Fruit fly (Drosophila melanogaster) whole organism, prepupa: ENCODE measurements around the gene Snmp1.

ENCODE experiments used
- Blimp-1 ChIP-seq: fragments of 200-800 bp; sonication (Bioruptor generic); optimal IDR thresholded peaks from 3 replicates; lab custom pipeline; 2017; ENCODE audit warnings: missing biosample characterization, missing genetic modification characterization, mild to moderate bottlenecking, moderate library complexity, missing genetic modification reagents
- CG10631 ChIP-seq: fragments of 200-800 bp; sonication (Bioruptor generic); optimal IDR thresholded peaks from 2 replicates; lab custom pipeline; 2016; ENCODE audit warnings: missing biosample characterization, missing genetic modification characterization
- CG11294 ChIP-seq: fragments of 200-800 bp; sonication (Bioruptor generic); IDR thresholded peaks from 2 replicates; pipeline ENCODE4 v1.3.6; 2022; ENCODE audit warnings: missing biosample characterization, missing genetic modification characterization
- CG11762 ChIP-seq: fragments of 200-800 bp; sonication (Bioruptor generic); optimal IDR thresholded peaks from 3 replicates; lab custom pipeline; 2016; ENCODE audit warnings: missing biosample characterization, missing genetic modification characterization; ENCODE audit not compliant: insufficient read depth
- CG11902 ChIP-seq: fragments of 200-800 bp; sonication (Bioruptor generic); optimal IDR thresholded peaks from 3 replicates; lab custom pipeline; 2016; ENCODE audit warnings: missing biosample characterization, missing genetic modification characterization
- CG15336 ChIP-seq: fragments of 200-800 bp; sonication (Bioruptor generic); IDR thresholded peaks from 2 replicates; pipeline ENCODE4 v1.3.6; 2022; ENCODE audit warnings: missing biosample characterization, missing genetic modification characterization
- CG16779 ChIP-seq: fragments of 200-800 bp; sonication (Bioruptor generic); optimal IDR thresholded peaks from 3 replicates; lab custom pipeline; 2017; ENCODE audit warnings: missing biosample characterization, mild to moderate bottlenecking, missing genetic modification characterization
- CG3032 ChIP-seq: fragments of 200-800 bp; optimal IDR thresholded peaks from 2 replicates; lab custom pipeline; 2019; ENCODE audit warnings: missing biosample characterization, mild to moderate bottlenecking, missing genetic modification characterization, moderate library complexity
- CG31627 ChIP-seq: fragments of 200-800 bp; sonication (Bioruptor generic); optimal IDR thresholded peaks from 3 replicates; lab custom pipeline; 2016; ENCODE audit warnings: missing biosample characterization, missing genetic modification characterization
- CG34406 ChIP-seq: fragments of 200-800 bp; sonication (Bioruptor generic); optimal IDR thresholded peaks from 3 replicates; lab custom pipeline; 2016; ENCODE audit warnings: missing biosample characterization, missing genetic modification characterization
- CG4318 ChIP-seq: fragments of 200-800 bp; sonication (Bioruptor generic); optimal IDR thresholded peaks from 3 replicates; lab custom pipeline; 2017; ENCODE audit warnings: missing biosample characterization, mild to moderate bottlenecking, missing genetic modification characterization
- CG6163 ChIP-seq: fragments of 200-800 bp; sonication (Bioruptor generic); IDR thresholded peaks from 3 replicates; pipeline ENCODE4 v1.3.6; 2022; ENCODE audit warnings: missing biosample characterization, missing genetic modification characterization
- CG6276 ChIP-seq: fragments of 200-800 bp; sonication (Bioruptor generic); optimal IDR thresholded peaks from 2 replicates; lab custom pipeline; 2017; ENCODE audit warnings: missing biosample characterization, mild to moderate bottlenecking, missing genetic modification characterization
- CG6792 ChIP-seq: fragments of 200-800 bp; sonication (Bioruptor generic); optimal IDR thresholded peaks from 3 replicates; lab custom pipeline; 2016; ENCODE audit warnings: missing biosample characterization, missing genetic modification characterization
- CG7368 ChIP-seq: fragments of 200-800 bp; sonication (Bioruptor generic); optimal IDR thresholded peaks from 3 replicates; lab custom pipeline; 2016; ENCODE audit warnings: missing biosample characterization, missing genetic modification characterization
- CG8632 ChIP-seq: fragments of 200-800 bp; sonication (Bioruptor generic); optimal IDR thresholded peaks from 3 replicates; lab custom pipeline; 2016; ENCODE audit warnings: missing biosample characterization, missing genetic modification characterization
- CG9139 ChIP-seq: fragments of 200-800 bp; sonication (Bioruptor generic); optimal IDR thresholded peaks from 3 replicates; lab custom pipeline; 2017; ENCODE audit warnings: missing biosample characterization, mild to moderate bottlenecking, missing genetic modification characterization
- Eip75B ChIP-seq: fragments of 200-800 bp; sonication (Bioruptor generic); optimal IDR thresholded peaks from 3 replicates; lab custom pipeline; 2016; ENCODE audit warnings: missing biosample characterization, missing genetic modification characterization
- Eip78C ChIP-seq: fragments of 200-800 bp; sonication (Bioruptor generic); peaks from one replicate; lab custom pipeline; 2016; ENCODE audit warnings: missing biosample characterization, missing genetic modification characterization
- Ets21C ChIP-seq: fragments of 200-800 bp; sonication (Bioruptor generic); optimal IDR thresholded peaks from 3 replicates; lab custom pipeline; 2016; ENCODE audit warnings: missing biosample characterization, missing genetic modification characterization
- Ets96B ChIP-seq: fragments of 200-800 bp; optimal IDR thresholded peaks from 2 replicates; lab custom pipeline; 2019; ENCODE audit warnings: missing biosample characterization, mild to moderate bottlenecking, missing genetic modification characterization, moderate library complexity
- Hr38 ChIP-seq: sonication (Bioruptor generic); optimal IDR thresholded peaks from 2 replicates; lab custom pipeline; 2016; ENCODE audit warnings: missing biosample characterization, missing genetic modification characterization
- Hr39 ChIP-seq: fragments of 200-800 bp; sonication (Bioruptor generic); optimal IDR thresholded peaks from 2 replicates; lab custom pipeline; 2016; ENCODE audit warnings: missing biosample characterization, missing genetic modification characterization
- Smox ChIP-seq: fragments of 200-800 bp; sonication (Bioruptor generic); optimal IDR thresholded peaks from 3 replicates; lab custom pipeline; 2016; ENCODE audit warnings: missing biosample characterization, missing genetic modification characterization
- Sox102F ChIP-seq: fragments of 200-800 bp; sonication (Bioruptor generic); optimal IDR thresholded peaks from 2 replicates; lab custom pipeline; 2016; ENCODE audit warnings: missing biosample characterization, mild to moderate bottlenecking, missing genetic modification characterization
- Sox14 ChIP-seq: fragments of 200-800 bp; sonication (Bioruptor generic); optimal IDR thresholded peaks from 3 replicates; lab custom pipeline; 2016; ENCODE audit warnings: missing biosample characterization, missing genetic modification characterization
- Sox15 ChIP-seq: fragments of 200-800 bp; sonication (Bioruptor generic); optimal IDR thresholded peaks from 3 replicates; lab custom pipeline; 2016; ENCODE audit warnings: missing biosample characterization, missing genetic modification characterization
- acj6 ChIP-seq: fragments of 200-800 bp; sonication (Bioruptor generic); optimal IDR thresholded peaks from 3 replicates; lab custom pipeline; 2016; ENCODE audit warnings: missing biosample characterization, missing genetic modification characterization
- dac ChIP-seq: fragments of 200-800 bp; sonication (Bioruptor generic); optimal IDR thresholded peaks from 2 replicates; lab custom pipeline; 2017; ENCODE audit warnings: missing biosample characterization, mild to moderate bottlenecking, missing genetic modification characterization
- eg ChIP-seq: fragments of 200-800 bp; sonication (Bioruptor generic); IDR thresholded peaks from 3 replicates; pipeline ENCODE4 v1.3.6; 2022; ENCODE audit warnings: missing biosample characterization, missing genetic modification characterization
- esn ChIP-seq: fragments of 200-800 bp; sonication (Bioruptor generic); optimal IDR thresholded peaks from 2 replicates; lab custom pipeline; 2016; ENCODE audit warnings: missing biosample characterization, mild to moderate bottlenecking, missing genetic modification characterization, moderate library complexity
- fd59A ChIP-seq: fragments of 200-800 bp; sonication (Bioruptor generic); optimal IDR thresholded peaks from 2 replicates; lab custom pipeline; 2017; ENCODE audit warnings: missing biosample characterization, mild to moderate bottlenecking, missing genetic modification characterization, missing genetic modification reagents
- fd85E ChIP-seq: fragments of 200-800 bp; sonication (Bioruptor generic); optimal IDR thresholded peaks from 3 replicates; lab custom pipeline; 2016; ENCODE audit warnings: missing biosample characterization, missing genetic modification characterization
- fkh ChIP-seq: fragments of 200-800 bp; sonication (Bioruptor generic); optimal IDR thresholded peaks from 3 replicates; lab custom pipeline; 2017; ENCODE audit warnings: missing biosample characterization, mild to moderate bottlenecking, missing genetic modification characterization, moderate library complexity
- lz ChIP-seq: fragments of 200-800 bp; sonication (Bioruptor generic); optimal IDR thresholded peaks from 3 replicates; lab custom pipeline; 2016; ENCODE audit warnings: missing biosample characterization, missing genetic modification characterization
- svp ChIP-seq: fragments of 200-800 bp; sonication (Bioruptor generic); peaks from one replicate; lab custom pipeline; 2016; ENCODE audit warnings: missing biosample characterization, missing genetic modification characterization

Gene Snmp1

DNA sequence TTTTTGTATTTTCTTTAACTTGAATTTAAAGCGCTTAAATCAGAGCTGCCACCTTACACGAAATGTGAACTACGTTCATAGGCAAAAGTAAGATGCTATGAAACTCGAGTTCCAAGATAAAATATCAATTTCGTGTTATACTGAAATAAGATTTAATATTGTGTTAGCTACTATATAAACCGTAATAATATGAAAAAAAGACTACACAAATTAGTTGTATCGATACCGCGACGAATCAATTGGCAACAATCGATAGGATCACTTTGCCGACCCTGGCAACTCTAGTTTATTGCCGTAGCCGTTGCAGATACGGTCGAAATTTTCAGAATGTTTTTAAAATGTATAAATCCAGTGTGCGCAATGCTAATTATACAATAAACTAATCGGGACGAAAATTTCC is 27.5 kb downstream of the Snmp1 start, which contains the start of gene SNF4Agamma (continued):
- TF ChIP-seq Sox14 (GFP tag; lab: Kevin White, UChicago) (no peak), dac (GFP tag; lab: Kevin White, UChicago) (no peak), CG10631 (GFP tag; lab: Kevin White, UChicago) (peak; percentile 25), CG11762 (GFP tag; lab: Kevin White, UChicago) (no peak), CG9139 (GFP tag; lab: Kevin White, UChicago) (no peak), CG7368 (GFP tag; lab: Kevin White, UChicago) (no peak), Smox (GFP tag; lab: Kevin White, UChicago) (no peak)

DNA sequence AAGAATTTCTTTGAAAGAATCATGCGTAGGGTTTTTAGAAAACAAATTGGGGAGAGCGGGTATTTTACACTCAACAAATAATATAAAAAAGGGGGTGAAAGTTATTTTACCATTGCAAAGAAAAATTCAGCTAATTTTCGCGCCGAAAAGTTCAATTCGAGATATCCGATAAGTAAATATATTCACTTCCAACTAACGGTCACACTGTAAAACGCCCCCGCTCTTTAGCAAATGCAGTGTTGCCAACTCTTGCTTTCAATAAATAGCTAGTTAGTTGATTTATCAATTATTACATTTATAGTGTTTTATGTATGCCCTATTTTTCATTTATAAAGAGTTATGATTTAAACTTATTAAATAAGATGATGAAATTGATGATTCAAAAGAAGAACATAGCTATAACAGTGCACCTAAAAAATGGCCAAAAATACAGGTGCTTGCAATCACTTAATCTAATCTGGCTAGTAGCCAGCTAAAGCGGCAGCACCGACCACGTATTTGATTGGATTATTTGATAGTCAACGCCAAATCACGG is 29.7 kb downstream of the Snmp1 start, which contains the start of gene meigo:
TSS of gene meigo (plus strand) at position 51 of the 535 bp plus-strand sequence.
- TF ChIP-seq esn (GFP tag; lab: Kevin White, UChicago) (peak; percentile 72), CG16779 (tag; lab: Kevin White, UChicago) (no peak), CG11762 (GFP tag; lab: Kevin White, UChicago) (no peak), dac (GFP tag; lab: Kevin White, UChicago) (no peak), Blimp-1 (GFP tag; lab: Kevin White, UChicago) (no peak), Sox15 (GFP tag; lab: Kevin White, UChicago) (peak; percentile 25), CG3032 (tag; lab: Kevin White, UChicago) (peak; percentile 76), fkh (GFP tag; lab: Kevin White, UChicago) (peak; percentile 80), Sox102F (GFP tag; lab: Kevin White, UChicago) (no peak), Hr39 (GFP tag; lab: Kevin White, UChicago) (peak; percentile 64), Sox14 (GFP tag; lab: Kevin White, UChicago) (no peak), CG6792 (GFP tag; lab: Kevin White, UChicago) (peak; percentile 47), CG11902 (GFP tag; lab: Kevin White, UChicago) (peak; percentile 30), CG6276 (GFP tag; lab: Kevin White, UChicago) (no peak), fd59A (no peak), CG4318 (GFP tag; lab: Kevin White, UChicago) (no peak), fd85E (no peak), CG11294 (GFP tag; lab: Robert Waterston, UW) (peak; percentile 16; the same call in 1 of the 2 replicates), eg (peak; percentile 50; the same call in 1 of the 3 replicates), CG9139 (GFP tag; lab: Kevin White, UChicago) (no peak), Eip78C (GFP tag; lab: Kevin White, UChicago) (no peak), CG31627 (GFP tag; lab: Kevin White, UChicago) (peak; percentile 65), Ets96B (tag; lab: Kevin White, UChicago) (peak; percentile 48), lz (GFP tag; lab: Kevin White, UChicago) (peak; percentile 64), Ets21C (no peak), Hr38 (no peak), svp (GFP tag; lab: Kevin White, UChicago) (no peak), CG15336 (no peak), CG7368 (GFP tag; lab: Kevin White, UChicago) (no peak)

DNA sequence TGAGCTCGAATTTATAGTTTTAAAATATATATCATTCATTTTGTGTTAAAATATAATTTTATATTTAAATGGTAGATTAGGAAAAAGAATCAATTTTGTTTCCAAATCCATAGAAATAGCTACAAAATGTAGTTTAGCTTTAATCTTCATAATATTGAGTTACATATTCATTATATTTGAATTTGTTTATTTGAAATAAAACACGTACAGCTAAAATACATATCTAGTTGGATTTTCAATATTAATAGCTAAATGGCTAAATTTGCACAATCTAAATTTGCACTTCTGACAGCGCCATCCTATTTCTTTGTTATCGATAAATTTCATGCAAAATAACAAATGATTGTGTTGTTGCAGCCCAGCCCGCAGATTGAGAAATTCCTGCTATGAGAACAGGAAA is 34.1 kb downstream of the Snmp1 start, which contains the start of gene Usp8:
TSS of gene Usp8 (plus strand) at position 312 of the 400 bp plus-strand sequence.
- no peak for TF ChIP-seq Sox14 (GFP tag; lab: Kevin White, UChicago)
- TF ChIP-seq Smox (GFP tag; lab: Kevin White, UChicago): no peak
- peak; percentile 45 for TF ChIP-seq esn (GFP tag; lab: Kevin White, UChicago)
- TF ChIP-seq CG6792 (GFP tag; lab: Kevin White, UChicago): peak; percentile 9
- TF ChIP-seq Ets21C: no peak
- TF ChIP-seq CG3032 (tag; lab: Kevin White, UChicago): peak; percentile 25
- TF ChIP-seq CG6163 (GFP tag; lab: Robert Waterston, UW): no peak
- TF ChIP-seq Eip75B (GFP tag; lab: Kevin White, UChicago): no peak
- no peak for TF ChIP-seq acj6 (GFP tag; lab: Kevin White, UChicago)

DNA sequence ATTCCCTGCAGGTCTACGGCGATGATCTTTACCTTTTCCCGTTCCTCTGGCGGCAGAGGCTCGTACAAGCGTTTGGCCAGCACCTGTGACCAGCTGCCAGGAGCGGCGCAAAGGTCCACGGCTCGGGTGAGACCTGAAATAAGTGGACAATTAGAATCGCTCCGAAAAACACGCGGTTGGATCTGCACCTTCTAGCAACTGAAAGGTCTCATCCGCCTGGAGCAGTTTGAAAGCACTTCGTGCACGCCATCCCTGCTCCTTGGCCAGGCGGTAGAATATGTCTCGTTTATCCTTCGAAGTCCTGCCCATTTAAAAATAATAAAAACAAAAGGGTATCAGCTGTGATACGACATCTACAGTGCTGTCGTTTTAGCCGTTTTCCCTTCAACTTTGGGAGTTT is 34.5 kb downstream of the Snmp1 start, which contains the start of gene Trm7-34:
TSS of gene Trm7-34 (minus strand) at position 365 of the 400 bp plus-strand sequence.
- no peak for TF ChIP-seq Smox (GFP tag; lab: Kevin White, UChicago)
- TF ChIP-seq CG34406 (GFP tag; lab: Kevin White, UChicago): no peak
- no peak for TF ChIP-seq Sox15 (GFP tag; lab: Kevin White, UChicago)
- no peak for TF ChIP-seq CG8632 (GFP tag; lab: Kevin White, UChicago)
